Fruit fly (Drosophila melanogaster): Measurements from ENCODE around the gene MED6.

The MED6 gene

dm6 chr3R:9771519-9771972 is 2.8 kb upstream of the MED6 start, which contains the start of gene CG9471 (continued):
- TF ChIP-seq Chrac-16 (GFP tag; optimal IDR thresholded peaks at IDR 0.05) (peak; percentile 92), D19B (GFP tag; optimal IDR thresholded peaks at IDR 0.05) (peak; percentile 78), HLH4C (GFP tag; IDR thresholded peaks at IDR 0.05; ENCODE audit: partially characterized antibody) (peak; percentile 32; the same call in 1 of the 3 replicates), gcm2 (GFP tag; optimal IDR thresholded peaks at IDR 0.05) (peak; percentile 76), tll (GFP tag; optimal IDR thresholded peaks at IDR 0.05) (no peak), Mrtf (GFP tag; IDR thresholded peaks at IDR 0.05) (peak; percentile 85), NK7.1 (GFP tag; optimal IDR thresholded peaks at IDR 0.05) (peak; percentile 85), Bdp1 (GFP tag; optimal IDR thresholded peaks at IDR 0.05) (peak; percentile 78), D19A (tag; optimal IDR thresholded peaks at IDR 0.05) (peak; percentile 87), Poxn (GFP tag; IDR thresholded peaks at IDR 0.05) (peak; percentile 73), Xbp1 (GFP tag; optimal IDR thresholded peaks at IDR 0.05) (peak; percentile 95), zf30C (GFP tag; optimal IDR thresholded peaks at IDR 0.05) (no peak), Dbx (GFP tag; IDR thresholded peaks at IDR 0.05) (peak; percentile 91), cwo (GFP tag; optimal IDR thresholded peaks at IDR 0.05) (peak; percentile 85), ERR (GFP tag; optimal IDR thresholded peaks at IDR 0.05) (peak; percentile 90), HLHmδ (GFP tag; optimal IDR thresholded peaks at IDR 0.05) (no peak), h (optimal IDR thresholded peaks at IDR 0.05) (no peak), inv (GFP tag; IDR thresholded peaks at IDR 0.05; ENCODE audit: partially characterized antibody) (no peak), Fer1 (GFP tag; optimal IDR thresholded peaks at IDR 0.05) (peak; percentile 94), Pdp1 (GFP tag; optimal IDR thresholded peaks at IDR 0.05) (peak; percentile 88 to 92), Hmx (GFP tag; optimal IDR thresholded peaks at IDR 0.05) (peak; percentile 88), CG30431 (GFP tag; optimal IDR thresholded peaks at IDR 0.05) (peak; percentile 72), CG1832 (GFP tag; optimal IDR thresholded peaks at IDR 0.05) (no peak), CG3726 (GFP tag; IDR thresholded peaks at IDR 0.05) (peak; percentile 85; the same call in 2 of the 3 replicates), jumu (GFP tag; optimal IDR thresholded peaks at IDR 0.05) (peak; percentile 86), Ptx1 (GFP tag; IDR thresholded peaks at IDR 0.05) (peak; percentile 96), unpg (GFP tag; optimal IDR thresholded peaks at IDR 0.05) (peak; percentile 94), gcm (GFP tag; optimal IDR thresholded peaks at IDR 0.05) (peak; percentile 94), slou (GFP tag; optimal IDR thresholded peaks at IDR 0.05) (peak; percentile 91), pan (optimal IDR thresholded peaks at IDR 0.05) (no peak), pan (GFP tag; optimal IDR thresholded peaks at IDR 0.05 in 1 of 2, IDR thresholded peaks at IDR 0.05 in 1 of 2) (peak in 1 of 2 experiments; percentile 95), CG18619 (GFP tag; optimal IDR thresholded peaks at IDR 0.05) (peak; percentile 84), CG4854 (GFP tag; optimal IDR thresholded peaks at IDR 0.05) (peak; percentile 88)

dm6 chr3R:9770127-9770526 is 1.3 kb upstream of the MED6 start:
- peak; percentile 72 for TF ChIP-seq CG10543 (GFP tag; optimal IDR thresholded peaks at IDR 0.05)
- TF ChIP-seq nau (GFP tag; optimal IDR thresholded peaks at IDR 0.05): peak; percentile 30
- TF ChIP-seq btn (GFP tag; optimal IDR thresholded peaks at IDR 0.05): no peak
- no peak for TF ChIP-seq ash1 (GFP tag; optimal IDR thresholded peaks at IDR 0.05)
- no peak for TF ChIP-seq Adf1 (GFP tag; IDR thresholded peaks at IDR 0.05)
- TF ChIP-seq Med (GFP tag): peak; percentile 51
- TF ChIP-seq rib (GFP tag; IDR thresholded peaks at IDR 0.05): 0 out of 2 replicates have a peak, but pooled peaks have one; percentile 33
- TF ChIP-seq hth (optimal IDR thresholded peaks at IDR 0.05): no peak
- TF ChIP-seq CG12769 (tag; optimal IDR thresholded peaks at IDR 0.05): peak; percentile 80
- no peak for TF ChIP-seq CG13287 (GFP tag; IDR thresholded peaks at IDR 0.05; ENCODE audit: partially characterized antibody)
- TF ChIP-seq CG32532 (GFP tag; IDR thresholded peaks at IDR 0.05): 0 out of 2 replicates have a peak, but pooled peaks have one; percentile 24
- TF ChIP-seq ftz-f1 (GFP tag; optimal IDR thresholded peaks at IDR 0.05): peak; percentile 37
- 0 out of 3 replicates have a peak, but pooled peaks have one; percentile 26 for TF ChIP-seq CG34224 (GFP tag; IDR thresholded peaks at IDR 0.05; ENCODE audit: partially characterized antibody)
- TF ChIP-seq Pdp1 (GFP tag; optimal IDR thresholded peaks at IDR 0.05): peak in 1 of 2 experiments; percentile 97
- TF ChIP-seq Trl (optimal IDR thresholded peaks at IDR 0.05): peak in 1 of 2 experiments; percentile 56
- TF ChIP-seq Trl (GFP tag; optimal IDR thresholded peaks at IDR 0.05): no peak
- peak; percentile 98 for TF ChIP-seq sd (tag; optimal IDR thresholded peaks at IDR 0.05)
- no peak for TF ChIP-seq E2f2 (GFP tag; IDR thresholded peaks at IDR 0.05)
- peak; percentile 30 for TF ChIP-seq CG13624 (GFP tag; optimal IDR thresholded peaks at IDR 0.05)
- TF ChIP-seq twi (tag; optimal IDR thresholded peaks at IDR 0.05): no peak
- TF ChIP-seq vvl (GFP tag; IDR thresholded peaks at IDR 0.05): no peak
